Worm (Caenorhabditis elegans): ENCODE data around the gene str-248.

The str-248 gene

DNA sequence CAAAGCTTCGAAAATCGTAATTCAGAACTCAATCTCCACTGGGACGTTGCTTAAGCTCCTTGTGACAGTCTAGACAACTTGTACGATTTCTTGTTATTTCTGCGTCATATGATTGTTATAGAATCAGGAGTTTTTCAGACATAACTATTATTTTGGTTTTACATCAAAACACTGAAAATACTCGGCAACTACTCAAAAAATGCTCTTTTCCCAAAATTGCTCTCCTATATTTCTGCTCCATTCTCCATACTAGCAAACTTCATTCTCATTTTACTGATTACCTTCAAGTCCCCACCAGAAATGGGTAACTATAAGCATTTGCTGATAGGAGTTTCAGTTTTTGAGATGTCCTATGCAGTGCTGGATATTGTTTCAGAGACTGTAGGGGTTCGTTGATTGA lies 7.9 kb downstream of the str-248 start, which contains the start of gene C55A1.1:
Gene C55A1.1 (plus strand): TSS at position 301 of the 400 bp plus-strand sequence.
- TF ChIP-seq tbx-7 (tag; optimal IDR thresholded peaks at IDR 0.05) (no peak), ama-1 (optimal IDR thresholded peaks at IDR 0.05) (no peak), T23F11.4 (GFP tag; optimal IDR thresholded peaks at IDR 0.05) (no peak), ceh-6 (GFP tag; optimal IDR thresholded peaks at IDR 0.05) (no peak), nhr-11 (tag; optimal IDR thresholded peaks at IDR 0.05) (no peak), pha-2 (tag; optimal IDR thresholded peaks at IDR 0.05) (no peak), ttx-3 (tag; optimal IDR thresholded peaks at IDR 0.05) (no peak)

DNA sequence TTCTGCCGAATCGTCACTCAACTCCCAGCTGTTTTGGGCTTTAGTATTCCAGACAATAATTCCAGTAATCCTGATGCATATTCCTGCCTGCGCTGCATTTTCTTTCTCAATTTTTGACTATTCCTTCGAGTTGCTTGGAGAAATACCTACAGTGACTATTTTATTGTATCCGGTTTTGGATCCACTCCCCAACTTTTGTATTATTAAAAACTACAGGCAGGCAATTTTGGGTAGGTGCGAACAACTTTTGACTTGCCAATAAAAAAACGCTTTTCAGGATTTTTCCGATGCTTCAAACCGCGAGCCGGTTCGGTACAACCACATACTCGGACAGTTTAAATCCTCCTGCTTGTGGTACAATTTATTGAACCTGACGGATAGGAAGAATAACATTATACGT lies 14.9 kb downstream of the str-248 start:
- TF ChIP-seq eyg-1 (tag; optimal IDR thresholded peaks at IDR 0.05) (no peak), npax-4 (tag; optimal IDR thresholded peaks at IDR 0.05) (no peak), ceh-6 (GFP tag; optimal IDR thresholded peaks at IDR 0.05) (no peak), odd-2 (tag; optimal IDR thresholded peaks at IDR 0.05) (no peak), K02D7.2 (tag; optimal IDR thresholded peaks at IDR 0.05) (no peak), ceh-45 (GFP tag; IDR thresholded peaks at IDR 0.05) (no peak), ceh-48 (tag; optimal IDR thresholded peaks at IDR 0.05) (no peak), ceh-24 (tag; optimal IDR thresholded peaks at IDR 0.05) (no peak), che-1 (tag; optimal IDR thresholded peaks at IDR 0.05) (no peak)

DNA sequence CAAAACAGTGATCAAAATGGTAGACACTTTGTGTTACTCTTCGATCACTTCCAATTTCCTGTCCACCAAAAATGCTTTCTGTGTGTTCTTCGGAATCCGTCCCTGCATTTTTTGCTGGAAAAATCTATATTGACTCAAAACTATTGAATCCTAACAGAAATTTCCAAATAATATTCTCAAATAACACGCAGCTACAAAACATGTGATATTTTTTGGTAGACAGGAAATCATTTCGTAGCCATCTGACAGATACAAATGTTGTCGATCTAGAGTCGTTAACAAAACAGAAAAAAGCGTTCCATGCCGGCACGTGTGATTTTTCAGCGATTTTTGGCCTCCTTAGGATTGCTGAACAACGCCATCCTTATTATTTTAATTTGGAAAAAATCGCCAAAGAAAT lies 16.6 kb downstream of the str-248 start, which contains the start of gene str-263:
Gene str-263 (plus strand): TSS at position 301 of the 400 bp plus-strand sequence.
- TF ChIP-seq ref-2 (tag; optimal IDR thresholded peaks at IDR 0.05), result no peak

DNA sequence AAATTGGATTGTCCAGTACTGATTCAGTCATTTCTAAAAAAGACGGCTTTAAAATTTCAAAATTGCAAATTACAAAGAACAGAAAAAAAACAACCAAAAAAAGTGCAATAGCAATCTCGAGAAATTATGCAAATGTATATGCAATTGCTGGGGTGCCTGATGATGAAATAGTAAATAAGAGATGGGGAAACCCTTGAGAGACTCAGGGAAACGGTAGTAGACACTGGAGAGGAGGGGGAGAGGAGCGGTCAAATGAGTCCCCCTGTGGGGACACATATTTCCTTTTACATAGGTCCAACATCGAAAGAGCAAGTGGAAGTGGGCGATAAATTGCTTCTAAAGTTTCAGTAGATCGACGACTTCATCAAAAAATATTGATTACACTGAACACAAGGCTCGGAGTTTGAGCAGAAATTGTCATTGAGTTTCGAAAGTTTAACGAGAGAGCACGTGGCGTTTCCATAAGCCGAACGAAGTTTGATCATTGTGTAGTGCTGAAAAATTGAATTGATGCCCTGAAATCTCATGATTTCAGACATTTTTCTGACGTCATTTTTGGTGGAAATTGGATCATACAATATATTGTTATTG lies 19.0 kb downstream of the str-248 start, which contains the start of the genes fbxa-153 and str-12:
Gene fbxa-153 (minus strand): TSS at position 35 of the 591 bp plus-strand sequence.
Gene str-12 (plus strand): TSS at position 541 of the 591 bp plus-strand sequence.
- TF ChIP-seq ref-2 (tag; optimal IDR thresholded peaks at IDR 0.05) (peak; percentile 56), ttx-3 (tag; optimal IDR thresholded peaks at IDR 0.05) (no peak), tbx-2 (tag; optimal IDR thresholded peaks at IDR 0.05) (peak; percentile 51), ceh-31 (tag; optimal IDR thresholded peaks at IDR 0.05) (peak; percentile 76), lim-6 (tag; optimal IDR thresholded peaks at IDR 0.05) (peak; percentile 11), unc-42 (tag; optimal IDR thresholded peaks at IDR 0.05) (peak; percentile 77), pha-2 (tag; optimal IDR thresholded peaks at IDR 0.05) (peak; percentile 23), unc-3 (GFP tag; conservative IDR thresholded peaks at IDR 0.05) (no peak), unc-3 (tag; optimal IDR thresholded peaks at IDR 0.05) (no peak), ceh-18 (tag; optimal IDR thresholded peaks at IDR 0.05) (peak; percentile 5), ceh-9 (tag; optimal IDR thresholded peaks at IDR 0.05) (no peak), hlh-15 (tag; optimal IDR thresholded peaks at IDR 0.05) (no peak), unc-86 (tag; optimal IDR thresholded peaks at IDR 0.05) (no peak), ceh-34 (tag; optimal IDR thresholded peaks at IDR 0.05) (peak; percentile 73), ceh-14 (tag; optimal IDR thresholded peaks at IDR 0.05) (peak; percentile 74), unc-55 (GFP tag; optimal IDR thresholded peaks at IDR 0.05) (peak; percentile 19), nfya-1 (tag; optimal IDR thresholded peaks at IDR 0.05) (peak; percentile 24)

DNA sequence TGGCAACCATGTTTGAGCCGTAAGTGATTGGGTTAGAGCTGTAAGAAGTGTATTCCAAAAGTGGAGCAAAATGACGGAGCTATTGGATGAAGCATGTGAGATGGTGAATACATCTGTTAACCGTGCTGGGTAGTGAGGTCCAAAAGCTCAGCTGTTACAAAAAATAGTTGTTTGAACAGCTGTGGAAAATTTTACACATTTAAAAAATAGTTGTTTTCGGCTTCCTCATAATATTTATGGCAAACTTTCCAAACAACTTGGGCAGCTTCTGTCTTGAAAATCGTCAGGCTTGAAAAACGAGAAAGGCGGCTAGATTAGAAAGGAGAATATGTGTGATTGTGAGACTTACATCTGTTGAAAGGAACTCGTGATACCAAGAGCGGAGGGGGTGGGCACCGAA lies 24.4 kb downstream of the str-248 start, which contains the start of gene fbxa-154:
Gene fbxa-154 (minus strand): TSS at position 101 of the 400 bp plus-strand sequence.
- TF ChIP-seq dmd-4 (tag; optimal IDR thresholded peaks at IDR 0.05; ENCODE audit: borderline replicate concordance) (no peak), ceh-2 (tag; optimal IDR thresholded peaks at IDR 0.05) (no peak), ceh-6 (GFP tag; optimal IDR thresholded peaks at IDR 0.05) (no peak), nhr-11 (tag; optimal IDR thresholded peaks at IDR 0.05) (no peak), fkh-10 (GFP tag; optimal IDR thresholded peaks at IDR 0.05) (no peak), ref-2 (tag; optimal IDR thresholded peaks at IDR 0.05) (no peak), T23F11.4 (GFP tag; optimal IDR thresholded peaks at IDR 0.05) (no peak), ama-1 (optimal IDR thresholded peaks at IDR 0.05) (no peak), hlh-30 (tag; optimal IDR thresholded peaks at IDR 0.05; ENCODE audit: insufficient read depth) (no peak), pax-1 (tag; optimal IDR thresholded peaks at IDR 0.05) (no peak)
